Worm (Caenorhabditis elegans): ENCODE measurements around the gene str-253.

- TF ChIP-seq lin-35 (GFP tag; optimal IDR thresholded peaks at IDR 0.05) (no peak), F39B2.1 (GFP tag; IDR thresholded peaks at IDR 0.05) (no peak), aptf-2 (GFP tag; conservative IDR thresholded peaks at IDR 0.05) (no peak), zfh-2 (GFP tag; conservative IDR thresholded peaks at IDR 0.05) (no peak), nfyb-1 (GFP tag; IDR thresholded peaks at IDR 0.05) (no peak), mcd-1 (GFP tag; IDR thresholded peaks at IDR 0.05) (no peak)
These were observed 32.6 kb downstream of the str-253 start, which contains the start of gene nhr-128 for ce11 chrV:2221764-2222163.

All from whole organism, young adult.